Worm (Caenorhabditis elegans): ENCODE measurements around the gene ZK185.3.

Gene ZK185.3

DNA sequence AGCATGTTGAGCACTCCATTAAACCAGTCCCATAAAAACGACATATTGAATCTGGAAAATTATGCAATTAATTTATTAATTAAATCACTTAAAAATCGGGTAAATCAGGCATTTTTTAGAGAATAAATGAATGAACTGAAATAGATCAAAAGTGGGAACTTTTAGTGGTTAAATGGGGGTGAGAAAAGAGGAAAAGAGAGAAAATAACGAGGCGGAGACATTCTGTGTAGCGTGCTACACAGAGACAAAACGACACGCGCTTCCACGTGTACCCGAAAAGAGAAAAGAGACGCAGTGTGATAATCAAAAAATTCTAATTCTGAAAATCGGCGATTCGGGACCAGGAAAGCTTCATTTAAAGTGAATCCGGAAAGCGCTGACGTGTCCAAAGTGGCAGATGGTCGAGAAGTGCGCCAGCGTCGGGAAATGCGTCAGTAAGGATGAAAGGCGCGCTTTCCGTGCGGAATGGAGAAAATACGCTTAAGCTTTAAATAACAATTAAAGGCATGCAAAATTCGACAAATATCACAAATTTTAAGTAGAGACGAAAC, 16.9 kb downstream of the ZK185.3 start, which contains the start of gene sar-1 (continued):
- TF ChIP-seq fos-1 (tag; optimal IDR thresholded peaks at IDR 0.05) = no peak
- peak; percentile 77 for TF ChIP-seq dpl-1 (GFP tag; optimal IDR thresholded peaks at IDR 0.05)
- TF ChIP-seq lin-38 (GFP tag; IDR thresholded peaks at IDR 0.05) = peak; percentile 83
- peak; percentile 38 for TF ChIP-seq nhr-6 (tag; optimal IDR thresholded peaks at IDR 0.05)
- no peak for TF ChIP-seq ZK337.2 (GFP tag; IDR thresholded peaks at IDR 0.05)
- TF ChIP-seq ctbp-1 (GFP tag; IDR thresholded peaks at IDR 0.05) = peak; percentile 45; the same call in 1 of the 2 replicates
- peak; percentile 89 for TF ChIP-seq nhr-11 (tag; optimal IDR thresholded peaks at IDR 0.05)
- TF ChIP-seq nhr-48 (tag; optimal IDR thresholded peaks at IDR 0.05) = peak; percentile 76
- TF ChIP-seq nhr-41 (GFP tag; IDR thresholded peaks at IDR 0.05) = no peak
- no peak for TF ChIP-seq F44E2.7 (GFP tag; IDR thresholded peaks at IDR 0.05)
- TF ChIP-seq ztf-11 (tag; optimal IDR thresholded peaks at IDR 0.05) = no peak
- peak; percentile 14 for TF ChIP-seq zip-2 (tag; optimal IDR thresholded peaks at IDR 0.05)
- peak in 1 of 2 experiments; percentile 58 for TF ChIP-seq hif-1 (tag; optimal IDR thresholded peaks at IDR 0.05)
- TF ChIP-seq lin-29 (GFP tag; IDR thresholded peaks at IDR 0.05) = no peak
- no peak for TF ChIP-seq cey-2 (tag; optimal IDR thresholded peaks at IDR 0.05; ENCODE audit: borderline replicate concordance, insufficient read depth)
- peak; percentile 50; the same call in 1 of the 2 replicates for TF ChIP-seq mdt-29 (GFP tag; IDR thresholded peaks at IDR 0.05)
- no peak for TF ChIP-seq gei-8 (GFP tag; optimal IDR thresholded peaks at IDR 0.05)
- peak; percentile 46 for TF ChIP-seq jun-1 (tag; optimal IDR thresholded peaks at IDR 0.05)
- no peak for TF ChIP-seq mxl-2 (GFP tag; conservative IDR thresholded peaks at IDR 0.05)
- TF ChIP-seq ztf-7 (tag; optimal IDR thresholded peaks at IDR 0.05) = peak; percentile 66
- no peak for TF ChIP-seq unc-39 (tag; optimal IDR thresholded peaks at IDR 0.05)
- TF ChIP-seq Y5F2A.4 (GFP tag; optimal IDR thresholded peaks at IDR 0.05) = no peak
- TF ChIP-seq dmd-8 (GFP tag; IDR thresholded peaks at IDR 0.05) = no peak
- TF ChIP-seq dve-1 (tag; optimal IDR thresholded peaks at IDR 0.05; ENCODE audit: insufficient read depth) = no peak
- TF ChIP-seq php-3 (GFP tag; IDR thresholded peaks at IDR 0.05) = 0 out of 2 replicates have a peak, but pooled peaks have one; percentile 12
- TF ChIP-seq ces-1 (GFP tag; optimal IDR thresholded peaks at IDR 0.05) = no peak
- no peak for TF ChIP-seq madf-5 (GFP tag; IDR thresholded peaks at IDR 0.05)
- no peak for TF ChIP-seq T20F7.1 (GFP tag; optimal IDR thresholded peaks at IDR 0.05)
- TF ChIP-seq ZK546.5 (tag; optimal IDR thresholded peaks at IDR 0.05) = peak in 1 of 2 experiments; percentile 5
- TF ChIP-seq lin-39 (tag; optimal IDR thresholded peaks at IDR 0.05) = no peak
- TF ChIP-seq tag-97 (GFP tag; IDR thresholded peaks at IDR 0.05) = no peak
- TF ChIP-seq ceh-82 (tag; optimal IDR thresholded peaks at IDR 0.05) = no peak
- no peak for TF ChIP-seq F26F4.8 (GFP tag; conservative IDR thresholded peaks at IDR 0.05)
- peak; percentile 61 to 91 for TF ChIP-seq lsy-2 (tag; optimal IDR thresholded peaks at IDR 0.05)
- no peak for TF ChIP-seq lir-3 (tag; optimal IDR thresholded peaks at IDR 0.05)
- no peak for TF ChIP-seq Y105C5A.15 (GFP tag; IDR thresholded peaks at IDR 0.05)
- no peak for TF ChIP-seq daf-8 (GFP tag; IDR thresholded peaks at IDR 0.05)
- peak; percentile 60 to 83 for TF ChIP-seq mdl-1 (tag; optimal IDR thresholded peaks at IDR 0.05)
- TF ChIP-seq madf-9 (GFP tag; conservative IDR thresholded peaks at IDR 0.05) = no peak
- peak; percentile 85 for TF ChIP-seq nhr-102 (tag; optimal IDR thresholded peaks at IDR 0.05)
- TF ChIP-seq daf-16 (GFP tag; optimal IDR thresholded peaks at IDR 0.05) = peak in 1 of 2 experiments; percentile 49
- no peak for TF ChIP-seq daf-16 (tag; optimal IDR thresholded peaks at IDR 0.05)
- no peak for TF ChIP-seq vab-7 (GFP tag; IDR thresholded peaks at IDR 0.05)
- TF ChIP-seq nhr-111 (GFP tag; optimal IDR thresholded peaks at IDR 0.05) = no peak
- peak; percentile 34 for TF ChIP-seq pqm-1 (tag; optimal IDR thresholded peaks at IDR 0.05)
- TF ChIP-seq mxl-3 (GFP tag; optimal IDR thresholded peaks at IDR 0.05) = peak; percentile 90
- TF ChIP-seq nhr-42 (GFP tag; IDR thresholded peaks at IDR 0.05) = 0 out of 2 replicates have a peak, but pooled peaks have one; percentile 59
- no peak for TF ChIP-seq aly-2 (tag; optimal IDR thresholded peaks at IDR 0.05)
- no peak for TF ChIP-seq Y48G9A.11 (GFP tag; IDR thresholded peaks at IDR 0.05)
- peak; percentile 73 for TF ChIP-seq dmd-6 (GFP tag; IDR thresholded peaks at IDR 0.05)
- no peak for TF ChIP-seq attf-4 (tag; optimal IDR thresholded peaks at IDR 0.05)

All from whole organism, L4 larva.